Fruit fly (Drosophila melanogaster): ENCODE results near the gene TotE.

The TotE gene

DNA sequence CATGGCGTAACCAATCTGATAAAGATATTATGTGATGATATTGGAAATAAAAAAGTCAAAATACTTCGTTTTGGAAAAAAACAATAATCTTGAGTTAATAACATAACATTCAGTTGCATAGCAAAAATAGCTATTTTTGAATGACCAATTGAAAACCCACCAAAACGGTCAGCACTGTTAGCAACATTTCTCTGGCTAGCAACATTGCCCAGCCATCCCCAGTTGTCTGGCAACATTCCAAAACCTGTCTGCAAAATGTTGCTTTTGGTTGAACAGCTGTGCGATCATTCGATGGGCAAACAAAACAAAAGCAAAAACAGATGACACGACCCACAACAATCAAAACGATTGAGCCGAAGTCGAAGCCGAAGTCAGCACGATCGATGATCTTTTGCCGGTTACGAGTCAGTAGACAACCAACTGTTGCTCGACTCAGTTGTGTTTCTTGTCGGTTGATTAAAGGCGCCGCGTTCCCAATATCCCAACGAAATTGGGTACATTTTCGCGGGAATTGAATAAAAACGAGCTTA is 47.7 kb downstream of the TotE start (continued):
- peak; percentile 85 for TF ChIP-seq sisA (GFP tag; IDR thresholded peaks at IDR 0.05)
- TF ChIP-seq Sox100B (GFP tag; optimal IDR thresholded peaks at IDR 0.05), result peak; percentile 86
- TF ChIP-seq disco-r (GFP tag; optimal IDR thresholded peaks at IDR 0.05), result peak; percentile 94
- peak; percentile 94 for TF ChIP-seq chn (GFP tag; optimal IDR thresholded peaks at IDR 0.05)
- peak; percentile 96 for TF ChIP-seq Awh (GFP tag; IDR thresholded peaks at IDR 0.05)
- TF ChIP-seq CG6689 (GFP tag; IDR thresholded peaks at IDR 0.05), result peak; percentile 94
- TF ChIP-seq slbo (GFP tag; IDR thresholded peaks at IDR 0.05), result peak; percentile 96
- peak; percentile 95 for TF ChIP-seq CG7786 (GFP tag; optimal IDR thresholded peaks at IDR 0.05)
- TF ChIP-seq CG1832 (GFP tag; optimal IDR thresholded peaks at IDR 0.05), result no peak
- TF ChIP-seq tap (tag; optimal IDR thresholded peaks at IDR 0.05), result peak; percentile 90
- peak; percentile 95 for TF ChIP-seq Bteb2 (GFP tag; optimal IDR thresholded peaks at IDR 0.05)
- TF ChIP-seq D19B (GFP tag; optimal IDR thresholded peaks at IDR 0.05), result peak; percentile 67
- TF ChIP-seq CG2678 (tag; optimal IDR thresholded peaks at IDR 0.05), result peak; percentile 95
- TF ChIP-seq sens (GFP tag), result peak; percentile 99
- peak; percentile 80 for TF ChIP-seq CG1647 (GFP tag; optimal IDR thresholded peaks at IDR 0.05)
- TF ChIP-seq trh (GFP tag; optimal IDR thresholded peaks at IDR 0.05), result peak; percentile 77
- TF ChIP-seq CTCF (GFP tag; optimal IDR thresholded peaks at IDR 0.05), result peak; percentile 6
- TF ChIP-seq gce (GFP tag; IDR thresholded peaks at IDR 0.05), result peak; percentile 91
- TF ChIP-seq Mes4 (GFP tag; optimal IDR thresholded peaks at IDR 0.05), result peak; percentile 94
- TF ChIP-seq Hsf (GFP tag; optimal IDR thresholded peaks at IDR 0.05), result peak; percentile 97
- TF ChIP-seq CG10654 (GFP tag; optimal IDR thresholded peaks at IDR 0.05), result peak; percentile 89
- no peak for TF ChIP-seq Dll (GFP tag; IDR thresholded peaks at IDR 0.05; ENCODE audit: partially characterized antibody)
- TF ChIP-seq Hey (tag; optimal IDR thresholded peaks at IDR 0.05), result peak; percentile 67
- TF ChIP-seq rib (GFP tag; IDR thresholded peaks at IDR 0.05), result peak; percentile 75; the same call in 1 of the 2 replicates
- peak; percentile 91 for TF ChIP-seq odd (GFP tag; optimal IDR thresholded peaks at IDR 0.05)
- TF ChIP-seq CG7271 (tag; optimal IDR thresholded peaks at IDR 0.05), result peak; percentile 72
- TF ChIP-seq CG3163 (GFP tag; optimal IDR thresholded peaks at IDR 0.05), result peak; percentile 87
- TF ChIP-seq CG4360 (GFP tag; IDR thresholded peaks at IDR 0.05), result peak; percentile 77
- TF ChIP-seq CG7928 (GFP tag; optimal IDR thresholded peaks at IDR 0.05), result peak; percentile 68
- no peak for TF ChIP-seq sna (GFP tag; IDR thresholded peaks at IDR 0.05; ENCODE audit: partially characterized antibody)
- TF ChIP-seq CG18262 (tag; optimal IDR thresholded peaks at IDR 0.05), result peak; percentile 94
- peak; percentile 97 for TF ChIP-seq lilli (GFP tag; optimal IDR thresholded peaks at IDR 0.05)
- peak; percentile 88 for TF ChIP-seq CG18011 (GFP tag; optimal IDR thresholded peaks at IDR 0.05)
- peak; percentile 95 for TF ChIP-seq CG17829 (tag; optimal IDR thresholded peaks at IDR 0.05)
- peak; percentile 95 for TF ChIP-seq shn (GFP tag; optimal IDR thresholded peaks at IDR 0.05)
- peak; percentile 87 for TF ChIP-seq trem (tag; optimal IDR thresholded peaks at IDR 0.05)
- peak; percentile 97 for TF ChIP-seq HmgZ (tag; optimal IDR thresholded peaks at IDR 0.05)
- peak; percentile 90 for TF ChIP-seq CG30431 (GFP tag; optimal IDR thresholded peaks at IDR 0.05)
- no peak for TF ChIP-seq Lpt (GFP tag; optimal IDR thresholded peaks at IDR 0.05)
- peak; percentile 79 for TF ChIP-seq CG5245 (GFP tag; optimal IDR thresholded peaks at IDR 0.05)
- peak; percentile 91 for TF ChIP-seq CG3065 (GFP tag; optimal IDR thresholded peaks at IDR 0.05)
- peak; percentile 96 for TF ChIP-seq CG7556 (GFP tag; optimal IDR thresholded peaks at IDR 0.05)
- peak; percentile 87 for TF ChIP-seq gsb (GFP tag; IDR thresholded peaks at IDR 0.05)
- peak; percentile 78 for TF ChIP-seq Ravus (GFP tag; IDR thresholded peaks at IDR 0.05)
- peak in 1 of 2 experiments; percentile 67 for TF ChIP-seq Hr78 (GFP tag; optimal IDR thresholded peaks at IDR 0.05)
- peak; percentile 88 for TF ChIP-seq cwo (GFP tag; optimal IDR thresholded peaks at IDR 0.05)
- peak; percentile 91 for TF ChIP-seq phol (tag; optimal IDR thresholded peaks at IDR 0.05)
- TF ChIP-seq btn (GFP tag; optimal IDR thresholded peaks at IDR 0.05), result peak; percentile 73
- peak; percentile 98 for TF ChIP-seq CG10366 (GFP tag; IDR thresholded peaks at IDR 0.05)
- TF ChIP-seq Ssrp (tag; optimal IDR thresholded peaks at IDR 0.05), result peak; percentile 95
- TF ChIP-seq ttk (GFP tag; IDR thresholded peaks at IDR 0.05), result peak; percentile 90
- TF ChIP-seq Optix (GFP tag; IDR thresholded peaks at IDR 0.05), result peak; percentile 94

All from whole organism, embryonic.